2 fruit fly cellular contexts compared by ENCODE assay signal in genomic region chr2L:479483-480195, dm6.
TF ChIP-seq lines count a peak whose summit lies in the region.

Gene cbt (minus strand): TSS chr2L:479688.

TF ChIP-seq in whole organism, embryonic, 481 proteins besides CTCF, POLR2A, EP300 and RAD21 (continued from another document and continues in another):
- TF ChIP-seq TFAM (GFP tag; optimal IDR thresholded peaks at IDR 0.05; lab: Kevin White, UChicago): peak; percentile 84
- TF ChIP-seq Atf-2 (GFP tag; optimal IDR thresholded peaks at IDR 0.05; lab: Kevin White, UChicago): peak; percentile 97
- peak; percentile 94 for TF ChIP-seq CG12104 (GFP tag; optimal IDR thresholded peaks at IDR 0.05; lab: Kevin White, UChicago)
- peak; percentile 96 for TF ChIP-seq CG6683 (GFP tag; optimal IDR thresholded peaks at IDR 0.05; lab: Kevin White, UChicago)
- peak; percentile 92 for TF ChIP-seq psq (GFP tag; optimal IDR thresholded peaks at IDR 0.05; lab: Kevin White, UChicago)
- peak; percentile 95 for TF ChIP-seq B-H2 (GFP tag; optimal IDR thresholded peaks at IDR 0.05; lab: Kevin White, UChicago)
- TF ChIP-seq pnt (GFP tag; optimal IDR thresholded peaks at IDR 0.05; lab: Kevin White, UChicago): peak; percentile 98
- peak; percentile 90 for TF ChIP-seq fd64A (GFP tag; optimal IDR thresholded peaks at IDR 0.05; lab: Kevin White, UChicago)
- TF ChIP-seq CG2120 (GFP tag; optimal IDR thresholded peaks at IDR 0.05; lab: Kevin White, UChicago): peak; percentile 99
- TF ChIP-seq pros (GFP tag; optimal IDR thresholded peaks at IDR 0.05; lab: Kevin White, UChicago): peak; percentile 46
- TF ChIP-seq chinmo (GFP tag; IDR thresholded peaks at IDR 0.05; lab: Robert Waterston, UW; ENCODE audit: partially characterized antibody): no peak
- TF ChIP-seq shn (GFP tag; optimal IDR thresholded peaks at IDR 0.05; lab: Kevin White, UChicago): peak; percentile 99
- TF ChIP-seq CG34376 (GFP tag; optimal IDR thresholded peaks at IDR 0.05; lab: Kevin White, UChicago): peak; percentile 95
- TF ChIP-seq row (GFP tag; IDR thresholded peaks at IDR 0.05; lab: Robert Waterston, UW): no peak
- peak; percentile 93 for TF ChIP-seq CG5245 (GFP tag; optimal IDR thresholded peaks at IDR 0.05; lab: Kevin White, UChicago)
- peak; percentile 98 for TF ChIP-seq NC2β (GFP tag; optimal IDR thresholded peaks at IDR 0.05; lab: Kevin White, UChicago)
- peak; percentile 95 for TF ChIP-seq NK7.1 (GFP tag; optimal IDR thresholded peaks at IDR 0.05; lab: Kevin White, UChicago)
- no peak for TF ChIP-seq dysf (GFP tag; IDR thresholded peaks at IDR 0.05; lab: Robert Waterston, UW)
- peak; percentile 86 for TF ChIP-seq ac (GFP tag; optimal IDR thresholded peaks at IDR 0.05; lab: Kevin White, UChicago)
- peak; percentile 98 for TF ChIP-seq CG15269 (tag; optimal IDR thresholded peaks at IDR 0.05; lab: Kevin White, UChicago)
- TF ChIP-seq al (GFP tag; IDR thresholded peaks at IDR 0.05; lab: Robert Waterston, UW): no peak
- peak; percentile 80 for TF ChIP-seq CG7928 (GFP tag; optimal IDR thresholded peaks at IDR 0.05; lab: Kevin White, UChicago)
- TF ChIP-seq CG9876 (GFP tag; optimal IDR thresholded peaks at IDR 0.05; lab: Kevin White, UChicago): peak; percentile 97
- peak; percentile 97 for TF ChIP-seq grau (tag; optimal IDR thresholded peaks at IDR 0.05; lab: Kevin White, UChicago)
- TF ChIP-seq CG4328 (GFP tag; optimal IDR thresholded peaks at IDR 0.05; lab: Kevin White, UChicago): peak; percentile 96
- TF ChIP-seq MESR4 (GFP tag; optimal IDR thresholded peaks at IDR 0.05; lab: Kevin White, UChicago): peak; percentile 53
- peak; percentile 97 for TF ChIP-seq CG18262 (tag; optimal IDR thresholded peaks at IDR 0.05; lab: Kevin White, UChicago)
- TF ChIP-seq mld (GFP tag; IDR thresholded peaks at IDR 0.05; lab: Robert Waterston, UW; ENCODE audit: partially characterized antibody): no peak
- peak; percentile 96 for TF ChIP-seq CG30431 (GFP tag; optimal IDR thresholded peaks at IDR 0.05; lab: Kevin White, UChicago)
- TF ChIP-seq CG1602 (GFP tag; optimal IDR thresholded peaks at IDR 0.05; lab: Kevin White, UChicago): peak; percentile 96
- peak; percentile 98 for TF ChIP-seq mam (GFP tag; optimal IDR thresholded peaks at IDR 0.05; lab: Kevin White, UChicago)
- TF ChIP-seq CG12236 (GFP tag; optimal IDR thresholded peaks at IDR 0.05; lab: Kevin White, UChicago): peak; percentile 96
- TF ChIP-seq CG12299 (tag; optimal IDR thresholded peaks at IDR 0.05; lab: Kevin White, UChicago): peak; percentile 97
- peak; percentile 88 for TF ChIP-seq CG10565 (GFP tag; optimal IDR thresholded peaks at IDR 0.05; lab: Kevin White, UChicago)
- TF ChIP-seq cg (GFP tag; optimal IDR thresholded peaks at IDR 0.05; lab: Kevin White, UChicago): peak; percentile 91
- peak; percentile 97 for TF ChIP-seq Fer3 (tag; optimal IDR thresholded peaks at IDR 0.05; lab: Kevin White, UChicago)
- peak; percentile 86 for TF ChIP-seq corto (GFP tag; optimal IDR thresholded peaks at IDR 0.05; lab: Kevin White, UChicago)
- peak; percentile 91 for TF ChIP-seq CG6654 (GFP tag; optimal IDR thresholded peaks at IDR 0.05; lab: Kevin White, UChicago)
- TF ChIP-seq tup (GFP tag; optimal IDR thresholded peaks at IDR 0.05; lab: Kevin White, UChicago): peak; percentile 96
- TF ChIP-seq nerfin-2 (GFP tag; IDR thresholded peaks at IDR 0.05; lab: Robert Waterston, UW; ENCODE audit: partially characterized antibody): no peak
- peak; percentile 92 for TF ChIP-seq D19B (GFP tag; optimal IDR thresholded peaks at IDR 0.05; lab: Kevin White, UChicago)
- TF ChIP-seq BEAF-32 (GFP tag; optimal IDR thresholded peaks at IDR 0.05; lab: Kevin White, UChicago): no peak
- peak; percentile 87 for TF ChIP-seq CG18011 (GFP tag; optimal IDR thresholded peaks at IDR 0.05; lab: Kevin White, UChicago)
- TF ChIP-seq Antp (GFP tag; optimal IDR thresholded peaks at IDR 0.05; lab: Kevin White, UChicago): peak; percentile 99
- peak; percentile 98 to 99 for TF ChIP-seq dpn (GFP tag; optimal IDR thresholded peaks at IDR 0.05; lab: Kevin White, UChicago)
- peak; percentile 94 for TF ChIP-seq trem (tag; optimal IDR thresholded peaks at IDR 0.05; lab: Kevin White, UChicago)
- TF ChIP-seq E2f2 (GFP tag; IDR thresholded peaks at IDR 0.05; lab: Robert Waterston, UW): no peak
- TF ChIP-seq CG10543 (GFP tag; optimal IDR thresholded peaks at IDR 0.05; lab: Kevin White, UChicago): peak; percentile 99
- peak; percentile 97 for TF ChIP-seq Six4 (GFP tag; optimal IDR thresholded peaks at IDR 0.05; lab: Kevin White, UChicago)
- TF ChIP-seq CG4854 (GFP tag; optimal IDR thresholded peaks at IDR 0.05; lab: Kevin White, UChicago): peak; percentile 93
- TF ChIP-seq toy (GFP tag; IDR thresholded peaks at IDR 0.05; lab: Robert Waterston, UW): no peak
- TF ChIP-seq da (GFP tag; optimal IDR thresholded peaks at IDR 0.05; lab: Kevin White, UChicago): peak; percentile 96
- peak; percentile 95 for TF ChIP-seq CG12744 (GFP tag; optimal IDR thresholded peaks at IDR 0.05; lab: Kevin White, UChicago)
- peak; percentile 96 for TF ChIP-seq p53 (GFP tag; optimal IDR thresholded peaks at IDR 0.05; lab: Kevin White, UChicago)
- peak; percentile 99 for TF ChIP-seq org-1 (GFP tag; optimal IDR thresholded peaks at IDR 0.05; lab: Kevin White, UChicago)
- peak; percentile 96 for TF ChIP-seq CG11504 (tag; optimal IDR thresholded peaks at IDR 0.05; lab: Kevin White, UChicago)
- TF ChIP-seq her (GFP tag; optimal IDR thresholded peaks at IDR 0.05; lab: Kevin White, UChicago): peak; percentile 97
- no peak for TF ChIP-seq ken (GFP tag; IDR thresholded peaks at IDR 0.05; lab: Robert Waterston, UW)
- TF ChIP-seq CG17359 (tag; optimal IDR thresholded peaks at IDR 0.05; lab: Kevin White, UChicago): peak; percentile 98
- peak; percentile 98 for TF ChIP-seq CG12391 (tag; optimal IDR thresholded peaks at IDR 0.05; lab: Kevin White, UChicago)
- TF ChIP-seq aop (GFP tag; IDR thresholded peaks at IDR 0.05; lab: Robert Waterston, UW): no peak
- TF ChIP-seq slou (GFP tag; optimal IDR thresholded peaks at IDR 0.05; lab: Kevin White, UChicago): peak; percentile 93
- peak; percentile 89 for TF ChIP-seq Deaf1 (tag; optimal IDR thresholded peaks at IDR 0.05; lab: Kevin White, UChicago)
- TF ChIP-seq Poxn (GFP tag; IDR thresholded peaks at IDR 0.05; lab: Robert Waterston, UW): no peak
- TF ChIP-seq CG4617 (GFP tag; optimal IDR thresholded peaks at IDR 0.05; lab: Kevin White, UChicago; ENCODE audit: borderline replicate concordance): peak; percentile 97
- TF ChIP-seq CG9817 (tag; optimal IDR thresholded peaks at IDR 0.05; lab: Kevin White, UChicago): peak; percentile 96

TF ChIP-seq in whole organism, prepupa, 60 proteins besides CTCF, POLR2A, EP300 and RAD21 (continued from another document):
- peak; percentile 98 for TF ChIP-seq cyc (GFP tag; optimal IDR thresholded peaks at IDR 0.05; lab: Kevin White, UChicago)
- peak; percentile 97 for TF ChIP-seq dsx (GFP tag; optimal IDR thresholded peaks at IDR 0.05; lab: Kevin White, UChicago; ENCODE audit: poor library complexity, severe bottlenecking)
- no peak for TF ChIP-seq CG11294 (GFP tag; IDR thresholded peaks at IDR 0.05; lab: Robert Waterston, UW)
- TF ChIP-seq CG4318 (GFP tag; optimal IDR thresholded peaks at IDR 0.05; lab: Kevin White, UChicago): peak; percentile 98
- peak; percentile 98 for TF ChIP-seq Sox102F (GFP tag; optimal IDR thresholded peaks at IDR 0.05; lab: Kevin White, UChicago)
- peak; percentile 98 for TF ChIP-seq esn (GFP tag; optimal IDR thresholded peaks at IDR 0.05; lab: Kevin White, UChicago)
- peak; percentile 97 for TF ChIP-seq CG11762 (GFP tag; optimal IDR thresholded peaks at IDR 0.05; lab: Kevin White, UChicago; ENCODE audit: insufficient read depth)
- peak; percentile 99 for TF ChIP-seq Sox14 (GFP tag; optimal IDR thresholded peaks at IDR 0.05; lab: Kevin White, UChicago)
TF ChIP-seq in whole organism, prepupa: peak in this region for 54.
